Worm (Caenorhabditis elegans) whole organism, mixed stage, embryonic: ENCODE data around the gene tiar-1.

ENCODE experiments used
- M03D4.4 ChIP-seq: sonication (generic microtip); optimal IDR thresholded peaks from 2 replicates; lab custom pipeline; 2017; ENCODE audit warnings: mild to moderate bottlenecking, missing genetic modification characterization, missing compliant biosample characterization
- bed-3 ChIP-seq: fragments of 200-800 bp; sonication (Bioruptor generic); optimal IDR thresholded peaks from 3 replicates; lab custom pipeline; 2018; ENCODE audit warnings: mild to moderate bottlenecking, missing genetic modification characterization, moderate library complexity, missing compliant biosample characterization
- blmp-1 ChIP-seq: fragments of 150-350 bp; optimal IDR thresholded peaks from 2 replicates; lab custom pipeline; 2014; ENCODE audit warnings: missing biosample characterization, missing genetic modification characterization
- ceh-39 ChIP-seq: fragments of 150-350 bp; optimal IDR thresholded peaks from 2 replicates; lab custom pipeline; 2014; ENCODE audit warnings: missing biosample characterization, missing genetic modification characterization
- ceh-43 ChIP-seq: fragments of 200-800 bp; sonication (Bioruptor generic); optimal IDR thresholded peaks from 2 replicates; lab custom pipeline; 2018; ENCODE audit warnings: mild to moderate bottlenecking, missing genetic modification characterization, moderate library complexity, missing compliant biosample characterization
- ceh-83 ChIP-seq: fragments of 200-800 bp; sonication (Bioruptor generic); optimal IDR thresholded peaks from 2 replicates; lab custom pipeline; 2018; ENCODE audit warnings: mild to moderate bottlenecking, missing genetic modification characterization, missing compliant biosample characterization
- ces-1 ChIP-seq: fragments of 150-350 bp; optimal IDR thresholded peaks from 2 replicates; lab custom pipeline; 2014; ENCODE audit warnings: missing biosample characterization, missing genetic modification reagents, missing genetic modification characterization
- drap-1 ChIP-seq: fragments of 200-800 bp; sonication (Bioruptor generic); optimal IDR thresholded peaks from 3 replicates; lab custom pipeline; 2018; ENCODE audit warnings: mild to moderate bottlenecking, missing genetic modification characterization, missing compliant biosample characterization
- elt-1 ChIP-seq: sonication (generic microtip); optimal IDR thresholded peaks from 2 replicates; lab custom pipeline; 2017; ENCODE audit warnings: missing genetic modification characterization, mild to moderate bottlenecking, missing compliant biosample characterization, antibody characterized with exemption, moderate library complexity, borderline replicate concordance; ENCODE audit not compliant: insufficient read depth
- flh-1 ChIP-seq: fragments of 200-800 bp; sonication (Bioruptor generic); optimal IDR thresholded peaks from 2 replicates; lab custom pipeline; 2018; ENCODE audit warnings: mild to moderate bottlenecking, missing genetic modification characterization, moderate library complexity, missing compliant biosample characterization
- ham-2 ChIP-seq: fragments of 200-800 bp; sonication (Bioruptor generic); optimal IDR thresholded peaks from 2 replicates; lab custom pipeline; 2018; ENCODE audit warnings: mild to moderate bottlenecking, missing genetic modification characterization, missing compliant biosample characterization
- hlh-1 ChIP-seq: fragments of 150-350 bp; optimal IDR thresholded peaks from 2 replicates; lab custom pipeline; 2014; ENCODE audit warnings: missing biosample characterization, missing genetic modification reagents, missing genetic modification characterization
- lin-13 ChIP-seq: fragments of 150-350 bp; optimal IDR thresholded peaks from 2 replicates; lab custom pipeline; 2014; ENCODE audit warnings: missing biosample characterization, missing genetic modification characterization
- lin-32 ChIP-seq: fragments of 200-800 bp; sonication (Bioruptor generic); optimal IDR thresholded peaks from 2 replicates; lab custom pipeline; 2018; ENCODE audit warnings: mild to moderate bottlenecking, missing genetic modification characterization, missing compliant biosample characterization
- lsy-2 ChIP-seq: fragments of 150-350 bp; optimal IDR thresholded peaks from 2 replicates; lab custom pipeline; 2014; ENCODE audit warnings: missing biosample characterization, missing genetic modification characterization
- mab-5 ChIP-seq: fragments of 150-350 bp; optimal IDR thresholded peaks from 2 replicates; lab custom pipeline; 2014; ENCODE audit warnings: missing biosample characterization, missing genetic modification characterization
- mep-1 ChIP-seq: fragments of 150-350 bp; optimal IDR thresholded peaks from 2 replicates; lab custom pipeline; 2017; ENCODE audit warnings: missing biosample characterization, missing genetic modification reagents, missing genetic modification characterization, inconsistent platforms
- nhr-2 ChIP-seq: fragments of 150-350 bp; optimal IDR thresholded peaks from 2 replicates; lab custom pipeline; 2014; ENCODE audit warnings: missing biosample characterization, missing genetic modification characterization
- nhr-237 ChIP-seq: fragments of 150-350 bp; optimal IDR thresholded peaks from 2 replicates; lab custom pipeline; 2014; ENCODE audit warnings: missing biosample characterization, missing genetic modification characterization
- nhr-28 ChIP-seq: fragments of 150-350 bp; optimal IDR thresholded peaks from 2 replicates; lab custom pipeline; 2014; ENCODE audit warnings: missing biosample characterization, missing genetic modification characterization
- nhr-76 ChIP-seq: sonication (generic microtip); optimal IDR thresholded peaks from 2 replicates; lab custom pipeline; 2017; ENCODE audit warnings: missing biosample characterization, missing genetic modification characterization
- pha-4 ChIP-seq: fragments of 150-350 bp; optimal IDR thresholded peaks from 2 replicates; lab custom pipeline; 2018; ENCODE audit warnings: missing biosample characterization, missing genetic modification reagents, missing genetic modification characterization
- sem-2 ChIP-seq: fragments of 200-800 bp; sonication (Bioruptor generic); optimal IDR thresholded peaks from 2 replicates; lab custom pipeline; 2018; ENCODE audit warnings: mild to moderate bottlenecking, missing genetic modification characterization, missing compliant biosample characterization
- snpc-4 ChIP-seq: fragments of 150-350 bp; optimal IDR thresholded peaks from 2 replicates; lab custom pipeline; 2014; ENCODE audit warnings: missing biosample characterization, missing genetic modification characterization
- unc-39 ChIP-seq: fragments of 150-350 bp; optimal IDR thresholded peaks from 2 replicates; lab custom pipeline; 2014; ENCODE audit warnings: missing biosample characterization, missing genetic modification characterization
- zip-8 ChIP-seq: fragments of 150-350 bp; optimal IDR thresholded peaks from 2 replicates; lab custom pipeline; 2014; ENCODE audit warnings: missing biosample characterization, missing genetic modification characterization
- ztf-11 ChIP-seq: fragments of 150-350 bp; optimal IDR thresholded peaks from 2 replicates; lab custom pipeline; 2014; ENCODE audit warnings: missing biosample characterization, missing genetic modification characterization

Gene tiar-1

ce11 chrII:5694798-5695197 lies 19.8 kb downstream of the tiar-1 start, which contains the start of gene C25H3.14:
Gene C25H3.14, plus strand, starts transcription at chrII:5695098.
- TF ChIP-seq nhr-76 (no peak), pha-4 (tag; lab: Kevin White, UChicago) (no peak), hlh-1 (tag; lab: Kevin White, UChicago) (no peak), ceh-43 (GFP tag; lab: Kevin White, UChicago) (no peak), mab-5 (tag; lab: Kevin White, UChicago) (no peak)

- TF ChIP-seq flh-1 (GFP tag; lab: Kevin White, UChicago) (no peak), ztf-11 (tag; lab: Kevin White, UChicago) (no peak), lin-32 (GFP tag; lab: Kevin White, UChicago) (no peak), zip-8 (tag; lab: Kevin White, UChicago) (no peak), unc-39 (no peak), elt-1 (tag; lab: Kevin White, UChicago) (no peak), sem-2 (no peak), M03D4.4 (tag; lab: Kevin White, UChicago) (no peak), ceh-83 (GFP tag; lab: Kevin White, UChicago) (no peak), lsy-2 (tag; lab: Kevin White, UChicago) (no peak), snpc-4 (tag; lab: Kevin White, UChicago) (no peak), drap-1 (GFP tag; lab: Kevin White, UChicago) (no peak), ham-2 (GFP tag; lab: Kevin White, UChicago) (no peak), lin-13 (tag; lab: Kevin White, UChicago) (no peak), mab-5 (tag; lab: Kevin White, UChicago) (no peak), ceh-43 (GFP tag; lab: Kevin White, UChicago) (no peak), ceh-39 (tag; lab: Kevin White, UChicago) (no peak), nhr-28 (no peak)
These were observed 20.7 kb downstream of the tiar-1 start, which contains the start of gene C25H3.3 for ce11 chrII:5693893-5694292. Gene C25H3.3, plus strand, starts transcription at chrII:5694193.

DNA sequence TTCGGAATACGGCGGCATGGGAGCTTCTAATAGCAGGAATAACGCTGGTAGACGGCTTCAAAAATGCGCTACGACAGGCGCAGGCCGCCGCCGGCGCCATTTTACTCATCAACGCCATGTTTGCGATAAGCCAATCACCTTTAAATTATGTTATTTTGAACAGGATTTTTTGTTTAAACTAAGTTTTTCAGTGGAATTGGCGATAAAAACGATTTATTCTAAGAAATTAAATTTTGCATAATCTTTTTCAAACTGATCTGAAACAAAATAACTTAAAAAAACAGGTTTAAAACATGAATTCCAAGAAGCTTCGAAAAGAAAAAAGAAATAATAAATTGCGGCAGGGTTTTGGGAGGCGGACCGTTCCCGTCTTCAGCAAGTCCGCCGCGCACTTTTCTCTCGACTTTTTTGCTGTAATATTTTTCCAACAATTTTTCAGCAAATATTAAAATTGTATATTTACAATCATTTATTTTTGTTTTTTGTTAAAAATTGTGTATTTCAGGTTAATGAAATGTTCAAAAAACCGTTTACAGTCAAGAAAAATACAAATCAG lies 23.3 kb downstream of the tiar-1 start, which contains the start of the genes ndub-5 and eif-2D:
TSS of gene ndub-5 (minus strand) at position 138 of the 556 bp plus-strand sequence.
TSS of gene eif-2D (plus strand) at position 506 of the 556 bp plus-strand sequence.
- no peak for TF ChIP-seq lin-32 (GFP tag; lab: Kevin White, UChicago)
- TF ChIP-seq M03D4.4 (tag; lab: Kevin White, UChicago) = no peak
- no peak for TF ChIP-seq pha-4 (tag; lab: Kevin White, UChicago)
- no peak for TF ChIP-seq blmp-1 (tag; lab: Kevin White, UChicago)
- TF ChIP-seq sem-2 = no peak
- TF ChIP-seq ceh-43 (GFP tag; lab: Kevin White, UChicago) = no peak
- no peak for TF ChIP-seq ceh-83 (GFP tag; lab: Kevin White, UChicago)
- peak; percentile 37 for TF ChIP-seq mep-1 (tag; lab: Kevin White, UChicago)
- TF ChIP-seq lsy-2 (tag; lab: Kevin White, UChicago) = peak; percentile 2
- no peak for TF ChIP-seq nhr-2 (tag; lab: Kevin White, UChicago)
- TF ChIP-seq zip-8 (tag; lab: Kevin White, UChicago) = no peak
- TF ChIP-seq elt-1 (tag; lab: Kevin White, UChicago) = no peak

ce11 chrII:5688959-5689358 lies 25.7 kb downstream of the tiar-1 start, which contains the start of gene C25H3.11:
Gene C25H3.11, minus strand, starts transcription at chrII:5689040.
- TF ChIP-seq M03D4.4 (tag; lab: Kevin White, UChicago) = peak; percentile 8
- TF ChIP-seq nhr-2 (tag; lab: Kevin White, UChicago) = peak; percentile 12
- peak; percentile 6 for TF ChIP-seq mep-1 (tag; lab: Kevin White, UChicago)
- TF ChIP-seq nhr-28 = no peak
- TF ChIP-seq, all 35 proteins: peak for 3

DNA sequence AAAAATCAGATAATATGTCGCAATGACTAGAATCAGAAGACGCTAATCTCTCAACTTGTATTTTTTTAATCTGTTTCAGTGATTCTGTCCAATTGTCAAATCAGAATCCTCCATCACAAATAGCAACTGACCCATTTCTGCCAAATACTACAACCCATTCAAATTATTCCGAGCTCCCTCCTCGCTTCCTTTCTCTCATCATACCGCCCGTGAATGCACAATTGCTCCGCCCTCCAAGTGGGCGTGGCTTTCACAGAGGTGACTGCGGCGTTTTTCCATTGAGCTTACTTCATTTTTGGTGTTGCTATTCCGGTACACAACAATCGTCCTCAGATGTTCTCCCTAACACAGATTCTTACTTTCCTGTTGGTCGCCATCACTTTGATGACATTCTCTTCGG lies 33.9 kb downstream of the tiar-1 start, which contains the start of gene flp-27:
TSS of gene flp-27 (plus strand) at position 301 of the 400 bp plus-strand sequence.
- TF ChIP-seq nhr-2 (tag; lab: Kevin White, UChicago) (no peak), lin-13 (tag; lab: Kevin White, UChicago) (no peak), ces-1 (GFP tag; lab: Kevin White, UChicago) (no peak), nhr-237 (tag; lab: Kevin White, UChicago) (no peak), bed-3 (no peak), lin-32 (GFP tag; lab: Kevin White, UChicago) (no peak), ztf-11 (tag; lab: Kevin White, UChicago) (no peak), M03D4.4 (tag; lab: Kevin White, UChicago) (no peak), mep-1 (tag; lab: Kevin White, UChicago) (no peak), nhr-76 (no peak), ceh-43 (GFP tag; lab: Kevin White, UChicago) (no peak), unc-39 (no peak)
- TF ChIP-seq, all 35 proteins: peak for 0
